Fruit fly (Drosophila melanogaster) whole organism, pupa: ENCODE measurements around the gene Kr-h2.

ENCODE experiments used
- CG10348 ChIP-seq: fragments of 200-800 bp; sonication (Bioruptor generic); IDR thresholded peaks from 2 replicates; pipeline ENCODE4 v1.3.6; 2022; ENCODE audit warnings: missing biosample characterization, missing genetic modification characterization
- CG12605 ChIP-seq: fragments of 200-800 bp; sonication (Bioruptor generic); IDR thresholded peaks from 2 replicates; pipeline ENCODE4 v1.3.6; 2022; ENCODE audit warnings: missing biosample characterization, missing genetic modification characterization
- CG13204 ChIP-seq: fragments of 200-800 bp; sonication (Bioruptor generic); optimal IDR thresholded peaks from 2 replicates; lab custom pipeline; 2018; ENCODE audit warnings: missing biosample characterization, mild to moderate bottlenecking, missing genetic modification characterization, moderate library complexity
- CG14655 ChIP-seq: fragments of 200-800 bp; sonication (Bioruptor generic); optimal IDR thresholded peaks from 3 replicates; lab custom pipeline; 2017; ENCODE audit warnings: mild to moderate bottlenecking, missing biosample characterization, missing genetic modification reagents, missing genetic modification characterization
- CG15710 ChIP-seq: fragments of 200-800 bp; sonication (Bioruptor generic); optimal IDR thresholded peaks from 2 replicates; lab custom pipeline; 2018; ENCODE audit warnings: missing biosample characterization, mild to moderate bottlenecking, missing genetic modification characterization, moderate library complexity
- CG17806 ChIP-seq: fragments of 200-800 bp; sonication (Bioruptor generic); optimal IDR thresholded peaks from 2 replicates; lab custom pipeline; 2018; ENCODE audit warnings: missing biosample characterization, mild to moderate bottlenecking, missing genetic modification characterization, moderate library complexity
- CG32121 ChIP-seq: fragments of 200-800 bp; sonication (Bioruptor generic); IDR thresholded peaks from 2 replicates; pipeline ENCODE4 v1.3.6; 2022; ENCODE audit warnings: missing biosample characterization, missing genetic modification characterization
- CG34367 ChIP-seq: fragments of 200-800 bp; sonication (Bioruptor generic); optimal IDR thresholded peaks from 2 replicates; lab custom pipeline; 2018; ENCODE audit warnings: missing biosample characterization, mild to moderate bottlenecking, missing genetic modification characterization
- CG4496 ChIP-seq: fragments of 200-800 bp; sonication (Bioruptor generic); IDR thresholded peaks from 3 replicates; pipeline ENCODE4 v1.3.6; 2022; ENCODE audit warnings: missing biosample characterization, missing genetic modification characterization
- CG8159 ChIP-seq: fragments of 200-800 bp; sonication (Bioruptor generic); optimal IDR thresholded peaks from 3 replicates; lab custom pipeline; 2018; ENCODE audit warnings: missing biosample characterization, mild to moderate bottlenecking, missing genetic modification characterization, moderate library complexity
- CG8301 ChIP-seq: fragments of 200-800 bp; sonication (Bioruptor generic); optimal IDR thresholded peaks from 2 replicates; lab custom pipeline; 2018; ENCODE audit warnings: missing biosample characterization, mild to moderate bottlenecking, missing genetic modification characterization
- CG9948 ChIP-seq: fragments of 200-800 bp; sonication (Bioruptor generic); optimal IDR thresholded peaks from 2 replicates; lab custom pipeline; 2018; ENCODE audit warnings: missing biosample characterization, mild to moderate bottlenecking, missing genetic modification characterization, moderate library complexity
- D1 ChIP-seq: fragments of 200-800 bp; sonication (Bioruptor generic); optimal IDR thresholded peaks from 2 replicates; lab custom pipeline; 2018; ENCODE audit warnings: missing biosample characterization, mild to moderate bottlenecking, missing genetic modification characterization, moderate library complexity
- EcR ChIP-seq: fragments of 200-800 bp; sonication (Bioruptor generic); optimal IDR thresholded peaks from 3 replicates; lab custom pipeline; 2019; ENCODE audit warnings: missing biosample characterization, missing genetic modification characterization, mild to moderate bottlenecking, moderate library complexity, missing genetic modification reagents
- Ets98B ChIP-seq: fragments of 200-800 bp; sonication (Bioruptor generic); IDR thresholded peaks from 2 replicates; pipeline ENCODE4 v1.3.6; 2022; ENCODE audit warnings: missing biosample characterization, missing genetic modification characterization
- Pif1A ChIP-seq: fragments of 200-800 bp; sonication (Bioruptor generic); optimal IDR thresholded peaks from 3 replicates; lab custom pipeline; 2016; ENCODE audit warnings: missing biosample characterization, missing genetic modification characterization
- Pif1B ChIP-seq: fragments of 200-800 bp; sonication (Bioruptor generic); optimal IDR thresholded peaks from 3 replicates; lab custom pipeline; 2016; ENCODE audit warnings: missing biosample characterization, missing genetic modification characterization
- Snoo ChIP-seq: fragments of 200-800 bp; sonication (Bioruptor generic); optimal IDR thresholded peaks from 3 replicates; lab custom pipeline; 2017; ENCODE audit warnings: missing biosample characterization, mild to moderate bottlenecking, missing genetic modification characterization, inconsistent platforms
- fd96Ca ChIP-seq: fragments of 200-800 bp; sonication (Bioruptor generic); IDR thresholded peaks from 3 replicates; pipeline ENCODE4 v1.3.6; 2022; ENCODE audit warnings: missing biosample characterization, missing genetic modification characterization
- gl ChIP-seq: fragments of 200-800 bp; sonication (Bioruptor generic); optimal IDR thresholded peaks from 2 replicates; lab custom pipeline; 2018; ENCODE audit warnings: missing biosample characterization, mild to moderate bottlenecking, missing genetic modification characterization
- rn ChIP-seq: fragments of 200-800 bp; sonication (Bioruptor generic); IDR thresholded peaks from 2 replicates; pipeline ENCODE4 v1.3.6; 2022; ENCODE audit warnings: missing biosample characterization, missing genetic modification characterization

Gene Kr-h2

dm6 chr2L:6086771-6087170, 16.0 kb downstream of the Kr-h2 start:
- TF ChIP-seq Pif1B (GFP tag; lab: Kevin White, UChicago) (no peak), D1 (tag; lab: Kevin White, UChicago) (no peak), CG34367 (tag; lab: Kevin White, UChicago) (no peak), Snoo (tag; lab: Kevin White, UChicago) (no peak), fd96Ca (GFP tag; lab: Robert Waterston, UW) (no peak), CG14655 (no peak), CG15710 (no peak), Ets98B (GFP tag; lab: Robert Waterston, UW) (no peak), CG32121 (GFP tag; lab: Robert Waterston, UW) (no peak)

- TF ChIP-seq Snoo (tag; lab: Kevin White, UChicago) (no peak), CG4496 (GFP tag; lab: Robert Waterston, UW) (no peak), CG9948 (no peak), D1 (tag; lab: Kevin White, UChicago) (no peak), Pif1A (GFP tag; lab: Kevin White, UChicago) (no peak), rn (GFP tag; lab: Robert Waterston, UW) (no peak), CG8159 (tag; lab: Kevin White, UChicago) (no peak), Ets98B (GFP tag; lab: Robert Waterston, UW) (no peak), CG15710 (no peak), gl (tag; lab: Kevin White, UChicago) (no peak), CG10348 (GFP tag; lab: Robert Waterston, UW) (no peak), fd96Ca (GFP tag; lab: Robert Waterston, UW) (no peak)
Measured at dm6 chr2L:6087685-6088084, 16.9 kb downstream of the Kr-h2 start.

DNA sequence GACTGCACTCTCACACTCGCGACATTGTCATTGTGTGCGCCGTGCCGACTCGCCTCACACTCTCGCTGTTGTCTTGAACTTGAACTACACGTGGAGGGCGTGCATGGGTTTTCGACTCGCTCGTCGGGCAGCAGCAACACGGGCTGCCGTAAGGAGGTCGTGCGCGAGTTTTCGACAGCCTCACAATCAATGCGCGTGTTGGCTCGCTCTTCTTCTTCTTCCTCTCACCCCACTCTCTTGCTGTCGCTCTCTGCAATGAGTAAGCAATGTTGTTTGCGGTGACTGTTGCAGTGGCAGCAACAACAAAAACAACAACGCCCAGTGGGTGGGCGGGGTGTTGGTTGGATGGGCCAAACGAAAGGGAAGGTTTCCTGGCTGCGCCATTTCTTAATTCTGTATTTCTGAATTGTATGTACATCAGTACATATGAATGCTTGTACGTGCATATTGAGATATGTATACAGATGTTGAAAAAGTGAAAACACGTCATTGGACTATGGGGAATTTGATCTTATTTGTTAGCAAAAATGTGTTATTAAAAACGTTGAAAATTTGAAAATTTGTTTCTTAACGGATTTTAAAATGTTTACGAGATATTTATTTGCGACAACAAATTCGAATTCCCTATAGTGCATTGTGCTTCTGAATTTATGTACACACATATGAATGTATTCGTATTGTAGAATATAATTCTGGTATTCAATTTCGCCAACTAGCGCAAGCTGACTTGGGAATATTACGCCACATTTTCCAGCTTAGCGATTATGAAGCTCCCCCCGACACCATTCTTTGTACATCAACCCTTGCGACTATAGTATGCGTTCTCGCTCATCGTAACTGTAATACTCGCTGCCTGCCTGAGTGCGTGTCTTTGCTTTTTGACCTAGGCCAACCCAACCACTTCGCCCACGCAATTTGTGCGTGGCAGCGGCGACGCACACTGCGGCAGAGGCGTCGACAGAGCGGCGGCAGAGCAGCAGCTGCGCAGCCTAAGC, 17.9 kb downstream of the Kr-h2 start:
- TF ChIP-seq CG12605 (GFP tag; lab: Robert Waterston, UW) (no peak; the same call in 1 of the 2 replicates), CG17806 (no peak), CG8159 (tag; lab: Kevin White, UChicago) (no peak), rn (GFP tag; lab: Robert Waterston, UW) (no peak), D1 (tag; lab: Kevin White, UChicago) (no peak), CG9948 (peak; percentile 2), Pif1A (GFP tag; lab: Kevin White, UChicago) (no peak), Ets98B (GFP tag; lab: Robert Waterston, UW) (peak; percentile 55), CG32121 (GFP tag; lab: Robert Waterston, UW) (peak; percentile 40; the same call in 1 of the 2 replicates), CG8301 (tag; lab: Kevin White, UChicago) (no peak), CG15710 (no peak), CG10348 (GFP tag; lab: Robert Waterston, UW) (no peak), CG4496 (GFP tag; lab: Robert Waterston, UW) (peak; percentile 93), EcR (peak; percentile 99), CG13204 (GFP tag; lab: Kevin White, UChicago) (peak; percentile 83), CG14655 (no peak), gl (tag; lab: Kevin White, UChicago) (peak; percentile 45), Pif1B (GFP tag; lab: Kevin White, UChicago) (no peak), fd96Ca (GFP tag; lab: Robert Waterston, UW) (peak; percentile 73), CG34367 (tag; lab: Kevin White, UChicago) (peak; percentile 2), Snoo (tag; lab: Kevin White, UChicago) (peak; percentile 70)

DNA sequence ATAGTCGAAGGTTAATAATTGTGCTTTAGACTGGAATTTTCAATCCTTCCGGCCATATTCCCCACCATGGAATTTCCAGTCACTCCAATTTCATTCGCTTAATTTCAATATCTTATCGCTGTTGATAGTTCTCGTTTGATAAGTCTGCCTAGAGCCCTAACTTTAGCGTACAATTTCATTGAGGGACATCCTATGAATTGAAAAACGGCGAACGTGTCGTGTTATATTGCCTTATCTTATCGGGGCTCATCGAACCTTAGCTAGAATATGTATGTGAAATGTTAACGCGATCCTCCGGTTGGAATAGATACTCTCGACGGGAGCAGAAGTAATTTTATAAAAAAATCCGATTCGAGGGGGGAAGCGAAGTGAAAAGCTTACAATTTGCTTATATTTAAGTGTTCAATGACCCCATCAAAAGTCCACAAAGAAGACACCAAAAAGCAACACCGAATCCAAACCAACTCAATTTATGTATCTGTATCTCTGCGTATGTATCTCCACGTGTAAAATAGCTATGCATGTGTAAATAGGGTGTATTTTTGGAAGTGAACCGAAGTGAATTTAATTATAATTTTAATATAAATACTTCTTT, 18.9 kb downstream of the Kr-h2 start:
- TF ChIP-seq Pif1B (GFP tag; lab: Kevin White, UChicago) (no peak), CG15710 (no peak), rn (GFP tag; lab: Robert Waterston, UW) (no peak), CG13204 (GFP tag; lab: Kevin White, UChicago) (no peak), CG14655 (no peak), CG17806 (no peak)

DNA sequence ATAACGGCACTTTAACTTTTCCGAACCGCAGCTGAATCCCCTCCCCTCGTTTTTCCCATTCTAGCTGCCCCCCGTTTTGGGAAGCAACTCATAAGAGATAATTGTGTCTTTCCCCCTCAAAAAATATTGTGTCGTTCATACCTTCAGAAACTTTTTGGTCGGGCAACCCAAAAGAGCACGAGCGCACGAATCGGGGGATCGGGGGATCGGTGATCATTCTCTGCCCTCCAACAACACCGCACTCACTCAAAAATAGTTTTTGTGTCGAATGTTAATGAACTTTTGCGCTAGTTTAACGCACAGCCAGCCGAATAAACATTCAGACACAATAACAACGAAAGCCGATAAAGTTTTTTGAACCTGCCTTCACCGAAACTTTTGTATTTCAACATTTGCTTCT, 19.6 kb downstream of the Kr-h2 start:
- TF ChIP-seq CG8301 (tag; lab: Kevin White, UChicago) = no peak
- TF ChIP-seq rn (GFP tag; lab: Robert Waterston, UW) = no peak
- TF ChIP-seq CG34367 (tag; lab: Kevin White, UChicago) = no peak
- TF ChIP-seq fd96Ca (GFP tag; lab: Robert Waterston, UW) = no peak
- TF ChIP-seq CG10348 (GFP tag; lab: Robert Waterston, UW) = no peak
- TF ChIP-seq CG12605 (GFP tag; lab: Robert Waterston, UW) = no peak
- no peak for TF ChIP-seq Pif1B (GFP tag; lab: Kevin White, UChicago)
- TF ChIP-seq Ets98B (GFP tag; lab: Robert Waterston, UW) = no peak
- no peak for TF ChIP-seq Pif1A (GFP tag; lab: Kevin White, UChicago)
- TF ChIP-seq CG14655 = no peak
- no peak for TF ChIP-seq Snoo (tag; lab: Kevin White, UChicago)
- TF ChIP-seq CG32121 (GFP tag; lab: Robert Waterston, UW) = no peak
- no peak for TF ChIP-seq CG15710
- no peak for TF ChIP-seq gl (tag; lab: Kevin White, UChicago)
- no peak for TF ChIP-seq D1 (tag; lab: Kevin White, UChicago)
- no peak for TF ChIP-seq CG13204 (GFP tag; lab: Kevin White, UChicago)
- TF ChIP-seq CG8159 (tag; lab: Kevin White, UChicago) = no peak
- no peak for TF ChIP-seq CG17806
- no peak for TF ChIP-seq EcR
